Worm (Caenorhabditis elegans): Measurements from ENCODE around the gene F13B12.7.

- TF ChIP-seq nhr-23 (tag; optimal IDR thresholded peaks at IDR 0.05) (peak; percentile 84), nhr-11 (tag; optimal IDR thresholded peaks at IDR 0.05) (no peak), skn-1 (tag; optimal IDR thresholded peaks at IDR 0.05) (peak; percentile 17), elt-2 (tag; optimal IDR thresholded peaks at IDR 0.05) (peak; percentile 53), nfya-1 (tag; optimal IDR thresholded peaks at IDR 0.05; ENCODE audit: insufficient read depth) (peak; percentile 67), pha-4 (tag; optimal IDR thresholded peaks at IDR 0.05) (peak; percentile 91), zag-1 (tag; optimal IDR thresholded peaks at IDR 0.05) (no peak), ama-1 (optimal IDR thresholded peaks at IDR 0.05) (no peak), snpc-4 (tag; optimal IDR thresholded peaks at IDR 0.05) (peak; percentile 69), lin-15B (tag; optimal IDR thresholded peaks at IDR 0.05) (peak; percentile 85), fkh-10 (GFP tag; optimal IDR thresholded peaks at IDR 0.05) (no peak)
Measured at ce11 chrIV:10483607-10484117, 40.1 kb downstream of the F13B12.7 start, which contains the start of the genes F01D4.5 and ced-5.

All from whole organism, L3 larva.